Fruit fly (Drosophila melanogaster) whole organism, adult: ENCODE data around the gene frtz.

Experiments
- CG11617 ChIP-seq: fragments of 200-800 bp; sonication (Bioruptor generic); optimal IDR thresholded peaks from 2 replicates; lab custom pipeline; 2017; ENCODE audit warnings: mild to moderate bottlenecking, missing biosample characterization, missing genetic modification reagents, missing genetic modification characterization
- CG12768 ChIP-seq: fragments of 200-800 bp; sonication (Bioruptor generic); optimal IDR thresholded peaks from 2 replicates; lab custom pipeline; 2017; ENCODE audit warnings: missing biosample characterization, missing genetic modification characterization, mild to moderate bottlenecking, moderate library complexity, missing genetic modification reagents
- CG14711 ChIP-seq: fragments of 200-800 bp; sonication (Bioruptor generic); optimal IDR thresholded peaks from 2 replicates; lab custom pipeline; 2018; ENCODE audit warnings: missing biosample characterization, mild to moderate bottlenecking, missing genetic modification characterization, moderate library complexity
- CG1620 ChIP-seq: fragments of 200-800 bp; sonication (Bioruptor generic); optimal IDR thresholded peaks from 2 replicates; lab custom pipeline; 2016; ENCODE audit warnings: missing biosample characterization, missing genetic modification characterization
- CG33017 ChIP-seq: fragments of 200-800 bp; sonication (Bioruptor generic); optimal IDR thresholded peaks from 2 replicates; lab custom pipeline; 2018; ENCODE audit warnings: missing biosample characterization, mild to moderate bottlenecking, missing genetic modification characterization, moderate library complexity
- CG5204 ChIP-seq: fragments of 200-800 bp; sonication (Bioruptor generic); optimal IDR thresholded peaks from 2 replicates; lab custom pipeline; 2016; ENCODE audit warnings: missing biosample characterization, missing genetic modification characterization
- CG7045 ChIP-seq: fragments of 200-800 bp; sonication (Bioruptor generic); optimal IDR thresholded peaks from 2 replicates; lab custom pipeline; 2017; ENCODE audit warnings: missing biosample characterization, mild to moderate bottlenecking, missing genetic modification characterization
- CG7101 ChIP-seq: fragments of 200-800 bp; sonication (Bioruptor generic); optimal IDR thresholded peaks from 2 replicates; lab custom pipeline; 2018; ENCODE audit warnings: missing biosample characterization, mild to moderate bottlenecking, missing genetic modification characterization, moderate library complexity
- Clk ChIP-seq: fragments of 200-800 bp; sonication (Bioruptor generic); optimal IDR thresholded peaks from 2 replicates; lab custom pipeline; 2017; ENCODE audit warnings: missing biosample characterization, missing genetic modification characterization
- Crg-1 ChIP-seq: fragments of 200-800 bp; sonication (Bioruptor generic); optimal IDR thresholded peaks from 2 replicates; lab custom pipeline; 2016; ENCODE audit warnings: missing biosample characterization, missing genetic modification characterization
- Hr96 ChIP-seq: fragments of 200-800 bp; sonication (Bioruptor generic); optimal IDR thresholded peaks from 2 replicates; lab custom pipeline; 2016; ENCODE audit warnings: missing biosample characterization, missing genetic modification characterization
- Mnt ChIP-seq: fragments of 200-800 bp; sonication (Bioruptor generic); optimal IDR thresholded peaks from 2 replicates; lab custom pipeline; 2016; ENCODE audit warnings: missing biosample characterization, mild to moderate bottlenecking, missing genetic modification characterization
- bab1 ChIP-seq: fragments of 200-800 bp; sonication (Bioruptor generic); optimal IDR thresholded peaks from 3 replicates; lab custom pipeline; 2019; ENCODE audit warnings: missing biosample characterization, mild to moderate bottlenecking, missing genetic modification characterization, moderate library complexity
- cic ChIP-seq: fragments of 200-800 bp; sonication (Bioruptor generic); optimal IDR thresholded peaks from 2 replicates; lab custom pipeline; 2017; ENCODE audit warnings: missing biosample characterization, mild to moderate bottlenecking, missing genetic modification characterization, moderate library complexity
- cnc ChIP-seq, 2 experiments: fragments of >200 bp; optimal IDR thresholded peaks; 2 replicates each; lab custom pipeline; 2017
- kay ChIP-seq: fragments of 200-800 bp; sonication (Bioruptor generic); peaks from one replicate; lab custom pipeline; 2016; ENCODE audit warnings: missing biosample characterization, missing genetic modification characterization, borderline replicate concordance
- ovo ChIP-seq: fragments of 200-800 bp; sonication (Bioruptor generic); optimal IDR thresholded peaks from 2 replicates; lab custom pipeline; 2016; ENCODE audit warnings: missing biosample characterization, missing genetic modification characterization
- pad ChIP-seq: fragments of 200-800 bp; sonication (Bioruptor generic); optimal IDR thresholded peaks from 3 replicates; lab custom pipeline; 2017; ENCODE audit warnings: missing biosample characterization, missing genetic modification characterization, mild to moderate bottlenecking, moderate library complexity, missing genetic modification reagents
- tj ChIP-seq: fragments of 200-800 bp; sonication (Bioruptor generic); optimal IDR thresholded peaks from 3 replicates; lab custom pipeline; 2017; ENCODE audit warnings: missing biosample characterization, mild to moderate bottlenecking, missing genetic modification characterization, moderate library complexity
- toe ChIP-seq: fragments of 200-800 bp; sonication (Bioruptor generic); optimal IDR thresholded peaks from 2 replicates; lab custom pipeline; 2016; ENCODE audit warnings: missing biosample characterization, missing genetic modification characterization

The frtz gene

dm6 chr2L:1728620-1728944 is 12.9 kb upstream of the frtz start, which contains the start of gene Rrp40:
Gene Rrp40, plus strand, starts transcription at chr2L:1728732.
- TF ChIP-seq CG1620 (GFP tag; lab: Kevin White, UChicago) (no peak), Hr96 (no peak), bab1 (no peak), toe (no peak), Mnt (GFP tag; lab: Kevin White, UChicago) (peak; percentile 47), CG33017 (tag; lab: Kevin White, UChicago) (peak; percentile 47), ovo (GFP tag; lab: Kevin White, UChicago) (no peak), kay (peak; percentile 25), Crg-1 (no peak), CG5204 (GFP tag; lab: Kevin White, UChicago) (no peak), cic (GFP tag; lab: Kevin White, UChicago) (no peak), CG14711 (tag; lab: Kevin White, UChicago) (peak; percentile 0), CG11617 (GFP tag; lab: Kevin White, UChicago) (no peak), CG7101 (tag; lab: Kevin White, UChicago) (no peak), CG7045 (GFP tag; lab: Kevin White, UChicago) (no peak), tj (no peak), pad (peak; percentile 0), cnc (optimal IDR thresholded peaks at IDR 0.05; lab: Kevin White, UChicago) (no peak), CG12768 (GFP tag; lab: Kevin White, UChicago) (no peak)

dm6 chr2L:1727826-1728619 is 12.4 kb upstream of the frtz start:
- TF ChIP-seq ovo (GFP tag; lab: Kevin White, UChicago): peak; percentile 99
- TF ChIP-seq bab1: peak; percentile 99
- TF ChIP-seq CG12768 (GFP tag; lab: Kevin White, UChicago): peak; percentile 99
- TF ChIP-seq toe: peak; percentile 98
- peak; percentile 98 for TF ChIP-seq Crg-1
- peak; percentile 99 for TF ChIP-seq CG7045 (GFP tag; lab: Kevin White, UChicago)
- TF ChIP-seq CG1620 (GFP tag; lab: Kevin White, UChicago): peak; percentile 94
- peak; percentile 90 for TF ChIP-seq CG14711 (tag; lab: Kevin White, UChicago)
- TF ChIP-seq Mnt (GFP tag; lab: Kevin White, UChicago): peak; percentile 97
- peak; percentile 45 for TF ChIP-seq pad
- peak; percentile 98 for TF ChIP-seq Clk
- TF ChIP-seq cic (GFP tag; lab: Kevin White, UChicago): peak; percentile 97
- TF ChIP-seq CG11617 (GFP tag; lab: Kevin White, UChicago): peak; percentile 100
- TF ChIP-seq cnc (optimal IDR thresholded peaks at IDR 0.05; lab: Kevin White, UChicago): no peak
- TF ChIP-seq CG5204 (GFP tag; lab: Kevin White, UChicago): peak; percentile 99
- TF ChIP-seq kay: peak; percentile 99
- TF ChIP-seq CG33017 (tag; lab: Kevin White, UChicago): peak; percentile 99
- TF ChIP-seq CG7101 (tag; lab: Kevin White, UChicago): peak; percentile 99
- TF ChIP-seq Hr96: peak; percentile 96
- peak; percentile 95 for TF ChIP-seq tj

- TF ChIP-seq CG14711 (tag; lab: Kevin White, UChicago) (no peak), CG11617 (GFP tag; lab: Kevin White, UChicago) (no peak), CG5204 (GFP tag; lab: Kevin White, UChicago) (no peak), CG7045 (GFP tag; lab: Kevin White, UChicago) (no peak), CG7101 (tag; lab: Kevin White, UChicago) (no peak), pad (peak; percentile 94), Crg-1 (no peak)
Measured at dm6 chr2L:1727162-1727825, 11.6 kb upstream of the frtz start.

- TF ChIP-seq CG1620 (GFP tag; lab: Kevin White, UChicago) (no peak), kay (peak; percentile 93)
Measured at dm6 chr2L:1724592-1724940, 8.9 kb upstream of the frtz start.

- TF ChIP-seq CG12768 (GFP tag; lab: Kevin White, UChicago) (peak; percentile 24), Crg-1 (peak; percentile 2), ovo (GFP tag; lab: Kevin White, UChicago) (no peak), CG14711 (tag; lab: Kevin White, UChicago) (no peak), CG5204 (GFP tag; lab: Kevin White, UChicago) (no peak), CG7045 (GFP tag; lab: Kevin White, UChicago) (no peak), CG7101 (tag; lab: Kevin White, UChicago) (peak; percentile 93), cnc (optimal IDR thresholded peaks at IDR 0.05; lab: Kevin White, UChicago) (no peak), CG1620 (GFP tag; lab: Kevin White, UChicago) (peak; percentile 45), cic (GFP tag; lab: Kevin White, UChicago) (peak; percentile 76), bab1 (peak; percentile 60), toe (no peak), CG33017 (tag; lab: Kevin White, UChicago) (peak; percentile 29), Clk (no peak), pad (peak; percentile 42), Mnt (GFP tag; lab: Kevin White, UChicago) (peak; percentile 60), Hr96 (no peak), tj (no peak), kay (no peak), CG11617 (GFP tag; lab: Kevin White, UChicago) (peak; percentile 46)
Measured at dm6 chr2L:1723937-1724591, 8.4 kb upstream of the frtz start, which contains the start of gene Rim2. Gene Rim2, minus strand, starts transcription at chr2L:1724388.
